Fruit fly (Drosophila melanogaster): ENCODE results near the gene nrv1.

DNA sequence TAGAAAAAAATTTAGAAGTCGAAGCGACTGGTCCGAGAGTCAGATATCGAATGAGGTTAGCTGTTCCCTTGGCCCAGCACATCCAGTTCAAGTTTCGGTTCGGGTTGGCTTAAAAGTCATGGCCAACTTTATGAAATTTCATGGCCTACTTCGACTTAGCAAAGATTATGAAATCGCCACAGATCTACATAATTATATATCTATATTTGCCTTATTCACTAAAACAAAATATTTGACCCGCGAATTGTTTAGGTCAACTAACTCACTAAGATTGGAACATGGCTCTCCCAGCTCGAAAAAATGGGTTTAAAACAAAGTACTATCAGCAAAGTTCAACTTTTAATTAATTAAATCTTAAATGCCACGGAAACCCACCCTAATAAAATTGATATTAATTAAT, 14.1 kb upstream of the nrv1 start, which contains the start of gene CG17376:
- no peak for TF ChIP-seq sens-2 (GFP tag; IDR thresholded peaks at IDR 0.05)
- no peak for TF ChIP-seq CG2712 (tag; optimal IDR thresholded peaks at IDR 0.05)
- TF ChIP-seq CG14965 (GFP tag; optimal IDR thresholded peaks at IDR 0.05; ENCODE audit: borderline replicate concordance) = no peak
- no peak for TF ChIP-seq disco-r (GFP tag; optimal IDR thresholded peaks at IDR 0.05)
- no peak for TF ChIP-seq CG14860 (GFP tag; IDR thresholded peaks at IDR 0.05; ENCODE audit: partially characterized antibody)
- no peak for TF ChIP-seq Blimp-1 (GFP tag; optimal IDR thresholded peaks at IDR 0.05)
